Worm (Caenorhabditis elegans): ENCODE data around the gene ttr-8.

DNA sequence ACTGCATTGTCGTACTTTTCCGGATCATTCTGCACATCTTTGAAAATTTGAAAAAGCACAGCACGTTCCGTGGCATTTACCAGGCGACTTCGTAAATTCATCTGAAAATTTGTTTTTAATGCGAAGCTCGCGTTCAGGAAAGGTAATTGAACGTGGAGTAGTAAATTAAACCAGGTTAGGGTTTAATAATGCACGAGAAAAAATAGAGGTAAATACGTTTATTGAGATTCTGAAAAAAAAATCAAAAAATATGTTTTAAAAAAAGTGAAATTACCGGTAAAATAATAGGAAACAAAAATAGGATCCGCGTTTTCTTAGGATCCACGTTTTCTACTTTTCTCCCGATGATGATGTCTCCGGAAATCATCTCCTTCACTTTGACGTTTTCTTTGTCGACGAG is 46.7 kb downstream of the ttr-8 start, which contains the start of gene clk-2:
- TF ChIP-seq aly-2 (tag; optimal IDR thresholded peaks at IDR 0.05): no peak
- TF ChIP-seq nhr-11 (tag; optimal IDR thresholded peaks at IDR 0.05): no peak
- TF ChIP-seq elt-1 (tag; optimal IDR thresholded peaks at IDR 0.05): no peak
- TF ChIP-seq mdl-1 (tag; optimal IDR thresholded peaks at IDR 0.05): no peak
- no peak for TF ChIP-seq lsy-2 (tag; optimal IDR thresholded peaks at IDR 0.05)
- TF ChIP-seq F13H6.1 (tag; optimal IDR thresholded peaks at IDR 0.05): no peak
- no peak for TF ChIP-seq lin-11 (tag; optimal IDR thresholded peaks at IDR 0.05)
- TF ChIP-seq zag-1 (tag; optimal IDR thresholded peaks at IDR 0.05): no peak
- TF ChIP-seq blmp-1 (tag; optimal IDR thresholded peaks at IDR 0.05; ENCODE audit: insufficient read depth): no peak
- TF ChIP-seq ZK546.5 (tag; optimal IDR thresholded peaks at IDR 0.05): no peak
- no peak for TF ChIP-seq unc-55 (GFP tag; optimal IDR thresholded peaks at IDR 0.05)

Measured in whole organism, L2 larva.